Fruit fly (Drosophila melanogaster) whole organism, embryonic: ENCODE results near the gene Nadsyn.

ENCODE experiments used
- Ada2b ChIP-seq: fragments of 200-800 bp; sonication (Bioruptor generic); IDR thresholded peaks from 2 replicates; pipeline ENCODE4 v1.3.6; 2022; ENCODE audit warnings: missing biosample characterization, missing genetic modification characterization
- Aef1 ChIP-seq: fragments of 200-800 bp; sonication (Bioruptor generic); IDR thresholded peaks from 3 replicates; pipeline ENCODE4 v1.3.6; 2022; ENCODE audit warnings: missing biosample characterization, missing genetic modification characterization
- Asciz ChIP-seq: fragments of 200-800 bp; sonication (Bioruptor generic); optimal IDR thresholded peaks from 2 replicates; lab custom pipeline; 2017; ENCODE audit warnings: missing biosample characterization, mild to moderate bottlenecking, missing genetic modification characterization, missing genetic modification reagents
- Awh ChIP-seq: fragments of 200-800 bp; sonication (Bioruptor generic); IDR thresholded peaks from 2 replicates; pipeline ENCODE4, ENCODE4 v1.3.6; 2022; ENCODE audit warnings: missing biosample characterization, missing genetic modification characterization
- Blimp-1 ChIP-seq: fragments of 200-800 bp; sonication (Bioruptor generic); optimal IDR thresholded peaks from 3 replicates; lab custom pipeline; 2018; ENCODE audit warnings: missing biosample characterization, missing genetic modification characterization, mild to moderate bottlenecking, moderate library complexity, missing genetic modification reagents
- CG10209 ChIP-seq: fragments of 200-800 bp; sonication (Bioruptor generic); optimal IDR thresholded peaks from 3 replicates; lab custom pipeline; 2017; ENCODE audit warnings: missing biosample characterization, mild to moderate bottlenecking, missing genetic modification characterization, missing genetic modification reagents
- CG10462 ChIP-seq: fragments of 200-800 bp; sonication (Bioruptor generic); optimal IDR thresholded peaks from 2 replicates; lab custom pipeline; 2016; ENCODE audit warnings: missing biosample characterization, missing genetic modification characterization
- CG10543 ChIP-seq: fragments of 200-800 bp; sonication (Bioruptor generic); optimal IDR thresholded peaks from 3 replicates; lab custom pipeline; 2017; ENCODE audit warnings: missing biosample characterization, mild to moderate bottlenecking, missing genetic modification characterization, moderate library complexity
- CG13123 ChIP-seq: fragments of 200-800 bp; sonication (Bioruptor generic); optimal IDR thresholded peaks from 2 replicates; lab custom pipeline; 2016; ENCODE audit warnings: missing biosample characterization, missing genetic modification characterization
- CG13424 ChIP-seq: fragments of 200-800 bp; sonication (Bioruptor generic); optimal IDR thresholded peaks from 2 replicates; lab custom pipeline; 2019; ENCODE audit warnings: missing biosample characterization, mild to moderate bottlenecking, missing genetic modification characterization, moderate library complexity
- CG15514 ChIP-seq: fragments of 200-800 bp; sonication (Bioruptor generic); optimal IDR thresholded peaks from 3 replicates; lab custom pipeline; 2017; ENCODE audit warnings: missing biosample characterization, missing genetic modification characterization, mild to moderate bottlenecking, moderate library complexity, missing genetic modification reagents
- CG1602 ChIP-seq: fragments of 200-800 bp; sonication (Bioruptor generic); optimal IDR thresholded peaks from 3 replicates; lab custom pipeline; 2016; ENCODE audit warnings: missing biosample characterization, missing genetic modification characterization
- CG16779 ChIP-seq: fragments of 200-800 bp; sonication (Bioruptor generic); IDR thresholded peaks from 2 replicates; pipeline ENCODE4 v1.3.6; 2022; ENCODE audit warnings: missing biosample characterization, missing genetic modification characterization
- CG16815 ChIP-seq: fragments of 200-800 bp; sonication (Bioruptor generic); optimal IDR thresholded peaks from 3 replicates; lab custom pipeline; 2017; ENCODE audit warnings: missing biosample characterization, mild to moderate bottlenecking, missing genetic modification characterization
- CG17186 ChIP-seq: fragments of 200-800 bp; sonication (Bioruptor generic); optimal IDR thresholded peaks from 3 replicates; lab custom pipeline; 2017; ENCODE audit warnings: missing biosample characterization, missing genetic modification reagents, missing genetic modification characterization
- CG3163 ChIP-seq: fragments of 200-800 bp; sonication (Bioruptor generic); optimal IDR thresholded peaks from 3 replicates; lab custom pipeline; 2016; ENCODE audit warnings: missing biosample characterization, missing genetic modification characterization
- CG32772 ChIP-seq: fragments of 200-800 bp; sonication (Bioruptor generic); IDR thresholded peaks from 2 replicates; pipeline ENCODE4 v1.3.6; 2022; ENCODE audit warnings: missing biosample characterization, missing genetic modification characterization
- CG34376 ChIP-seq: fragments of 200-800 bp; sonication (Bioruptor generic); optimal IDR thresholded peaks from 2 replicates; lab custom pipeline; 2018; ENCODE audit warnings: missing biosample characterization, mild to moderate bottlenecking, missing genetic modification characterization
- CG42726 ChIP-seq: fragments of 200-800 bp; sonication (Bioruptor generic); IDR thresholded peaks from 2 replicates; pipeline ENCODE4 v1.3.6; 2022; ENCODE audit warnings: missing biosample characterization, missing genetic modification characterization; ENCODE audit not compliant: partially characterized antibody
- CG4730 ChIP-seq: fragments of 200-800 bp; sonication (Bioruptor generic); IDR thresholded peaks from 2 replicates; pipeline ENCODE4 v1.3.6; 2022; ENCODE audit warnings: missing biosample characterization, missing genetic modification characterization
- CG4820 ChIP-seq: fragments of 200-800 bp; sonication (Bioruptor generic); optimal IDR thresholded peaks from 3 replicates; lab custom pipeline; 2016; ENCODE audit warnings: missing biosample characterization, missing genetic modification characterization
- CG6654 ChIP-seq: fragments of 200-800 bp; sonication (Bioruptor generic); optimal IDR thresholded peaks from 2 replicates; lab custom pipeline; 2017; ENCODE audit warnings: missing biosample characterization, mild to moderate bottlenecking, missing genetic modification characterization
- CG7963 ChIP-seq: fragments of 200-800 bp; sonication (Bioruptor generic); IDR thresholded peaks from 3 replicates; pipeline ENCODE4 v1.3.6; 2022; ENCODE audit warnings: missing biosample characterization, missing genetic modification characterization; ENCODE audit not compliant: partially characterized antibody
- CG8281 ChIP-seq: fragments of 200-800 bp; sonication (Bioruptor generic); optimal IDR thresholded peaks from 2 replicates; lab custom pipeline; 2018; ENCODE audit warnings: missing biosample characterization, mild to moderate bottlenecking, missing genetic modification characterization, moderate library complexity
- CG9817 ChIP-seq: fragments of 200-800 bp; sonication (Bioruptor generic); optimal IDR thresholded peaks from 2 replicates; lab custom pipeline; 2018; ENCODE audit warnings: missing biosample characterization, mild to moderate bottlenecking, missing genetic modification characterization, moderate library complexity
- CrebB ChIP-seq: fragments of 200-800 bp; sonication (Bioruptor generic); optimal IDR thresholded peaks from 3 replicates; lab custom pipeline; 2018; ENCODE audit warnings: missing biosample characterization, mild to moderate bottlenecking, missing genetic modification characterization
- D ChIP-seq, 2 experiments: fragments of 200-800 bp in 1 of 2; fragments of >200 bp in 1 of 2; sonication (Bioruptor generic) in 1 of 2; optimal IDR thresholded peaks; 2 replicates in 1 of 2; 3 replicates in 1 of 2; lab custom pipeline; 2017; ENCODE audit warnings: mild to moderate bottlenecking in 1 of 2, missing biosample characterization in 1 of 2, missing genetic modification characterization in 1 of 2, missing genetic modification reagents in 1 of 2
- Drgx ChIP-seq: fragments of 200-800 bp; sonication (Bioruptor generic); IDR thresholded peaks from 2 replicates; pipeline ENCODE4 v1.3.6; 2022; ENCODE audit warnings: missing biosample characterization, missing genetic modification characterization
- Hmx ChIP-seq: fragments of 200-800 bp; sonication (Bioruptor generic); optimal IDR thresholded peaks from 2 replicates; lab custom pipeline; 2016; ENCODE audit warnings: missing biosample characterization, missing genetic modification characterization
- NFAT ChIP-seq: fragments of 200-800 bp; sonication (Bioruptor generic); IDR thresholded peaks from 2 replicates; pipeline ENCODE4 v1.3.6; 2022; ENCODE audit warnings: missing biosample characterization, missing genetic modification characterization
- NK7.1 ChIP-seq: fragments of 200-800 bp; sonication (Bioruptor generic); optimal IDR thresholded peaks from 3 replicates; lab custom pipeline; 2016; ENCODE audit warnings: missing biosample characterization, missing genetic modification characterization
- Pdp1 ChIP-seq, 2 experiments: fragments of 200-800 bp; sonication (Bioruptor generic); optimal IDR thresholded peaks; 3 replicates each; lab custom pipeline; 2016; ENCODE audit warnings: missing biosample characterization in 2 of 2, missing genetic modification characterization in 2 of 2, mild to moderate bottlenecking in 1 of 2, moderate library complexity in 1 of 2
- TFAM ChIP-seq: fragments of 200-800 bp; sonication (Bioruptor generic); optimal IDR thresholded peaks from 2 replicates; lab custom pipeline; 2017; ENCODE audit warnings: missing biosample characterization, missing genetic modification characterization, inconsistent platforms
- Xrp1 ChIP-seq: fragments of 200-800 bp; sonication (Bioruptor generic); IDR thresholded peaks from 2 replicates; pipeline ENCODE4 v1.3.6; 2022; ENCODE audit warnings: missing biosample characterization, missing genetic modification characterization
- ase ChIP-seq: fragments of 200-800 bp; sonication (Bioruptor generic); IDR thresholded peaks from 3 replicates; pipeline ENCODE4 v1.3.6; 2022; ENCODE audit warnings: missing biosample characterization, missing genetic modification characterization
- bowl ChIP-seq: fragments of 200-800 bp; sonication (Bioruptor generic); IDR thresholded peaks from 2 replicates; pipeline ENCODE4 v1.3.6; 2022; ENCODE audit warnings: missing biosample characterization, missing genetic modification characterization
- btn ChIP-seq: fragments of 200-800 bp; sonication (Bioruptor generic); optimal IDR thresholded peaks from 2 replicates; lab custom pipeline; 2016; ENCODE audit warnings: missing biosample characterization, missing genetic modification characterization
- caup ChIP-seq: fragments of 200-800 bp; sonication (Bioruptor generic); optimal IDR thresholded peaks from 3 replicates; lab custom pipeline; 2017; ENCODE audit warnings: missing biosample characterization, mild to moderate bottlenecking, missing genetic modification characterization, moderate library complexity; ENCODE audit not compliant: severe bottlenecking
- disco-r ChIP-seq: fragments of 200-800 bp; sonication (Bioruptor generic); optimal IDR thresholded peaks from 2 replicates; lab custom pipeline; 2016; ENCODE audit warnings: missing biosample characterization, missing genetic modification characterization
- ems ChIP-seq: fragments of 200-800 bp; sonication (Bioruptor generic); optimal IDR thresholded peaks from 3 replicates; lab custom pipeline; 2016; ENCODE audit warnings: missing biosample characterization, missing genetic modification characterization
- ewg ChIP-seq: fragments of 200-800 bp; sonication (Bioruptor generic); optimal IDR thresholded peaks from 3 replicates; lab custom pipeline; 2017; ENCODE audit warnings: mild to moderate bottlenecking, missing biosample characterization, missing genetic modification reagents, missing genetic modification characterization
- grau ChIP-seq: fragments of 200-800 bp; optimal IDR thresholded peaks from 3 replicates; lab custom pipeline; 2019; ENCODE audit warnings: missing biosample characterization, mild to moderate bottlenecking, missing genetic modification characterization, moderate library complexity
- otp ChIP-seq: fragments of 200-800 bp; sonication (Bioruptor generic); IDR thresholded peaks from 3 replicates; pipeline ENCODE4, ENCODE4 v1.3.6; 2022; ENCODE audit warnings: missing biosample characterization, missing genetic modification characterization
- prd ChIP-seq, 3 experiments: fragments of >200 bp in 2 of 3; fragments of 200-800 bp in 1 of 3; sonication (Bioruptor generic) in 1 of 3; optimal IDR thresholded peaks in 2 of 3; IDR thresholded peaks in 1 of 3; 2 replicates in 2 of 3; 3 replicates in 1 of 3; pipeline versions ENCODE4 v1.3.6 to Lab custom; 2017 to 2022; ENCODE audit warnings: missing biosample characterization in 1 of 3, missing genetic modification characterization in 1 of 3
- row ChIP-seq: fragments of 200-800 bp; sonication (Bioruptor generic); IDR thresholded peaks from 3 replicates; pipeline ENCODE4 v1.3.6; 2022; ENCODE audit warnings: missing biosample characterization, missing genetic modification characterization
- so ChIP-seq: fragments of 200-800 bp; sonication (Bioruptor generic); IDR thresholded peaks from 3 replicates; pipeline ENCODE4 v1.3.6; 2022; ENCODE audit warnings: missing biosample characterization, missing genetic modification characterization
- tap ChIP-seq: fragments of 200-800 bp; optimal IDR thresholded peaks from 3 replicates; lab custom pipeline; 2019; ENCODE audit warnings: missing biosample characterization, mild to moderate bottlenecking, missing genetic modification characterization, moderate library complexity
- vfl ChIP-seq: fragments of 200-800 bp; sonication (Bioruptor generic); optimal IDR thresholded peaks from 2 replicates; lab custom pipeline; 2016; ENCODE audit warnings: missing biosample characterization, missing genetic modification characterization
- yki ChIP-seq: fragments of >200 bp; optimal IDR thresholded peaks from 3 replicates; lab custom pipeline; 2018

The Nadsyn gene

dm6 chrX:13740062-13740461 lies 22.0 kb upstream of the Nadsyn start (continued):
- no peak for TF ChIP-seq Hmx (GFP tag; lab: Kevin White, UChicago)
- TF ChIP-seq CG16815, result peak; percentile 66
- TF ChIP-seq CG16779, result peak; percentile 85
- TF ChIP-seq otp (GFP tag; lab: Robert Waterston, UW), result peak; percentile 75; the same call in 2 of the 3 replicates
- TF ChIP-seq CG34376, result peak; percentile 58
- TF ChIP-seq Pdp1 (GFP tag; optimal IDR thresholded peaks at IDR 0.05; lab: Kevin White, UChicago), result peak; percentile 50 to 83
- TF ChIP-seq CG17186 (GFP tag; lab: Kevin White, UChicago), result peak; percentile 34
- TF ChIP-seq prd (optimal IDR thresholded peaks at IDR 0.05; lab: Kevin White, UChicago), result no peak
- peak; percentile 88 for TF ChIP-seq prd (GFP tag; IDR thresholded peaks at IDR 0.05; lab: Robert Waterston, UW)
- TF ChIP-seq CG1602 (GFP tag; lab: Kevin White, UChicago), result peak; percentile 58
- peak; percentile 78 for TF ChIP-seq CG32772 (GFP tag; lab: Robert Waterston, UW)
- TF ChIP-seq CG10462, result no peak
- TF ChIP-seq ewg, result peak; percentile 59
- peak; percentile 55 for TF ChIP-seq CG4820
- TF ChIP-seq CrebB (tag; lab: Kevin White, UChicago), result peak; percentile 62
- peak; percentile 11 for TF ChIP-seq CG6654
- peak; percentile 80 for TF ChIP-seq CG4730 (GFP tag; lab: Robert Waterston, UW)
- no peak for TF ChIP-seq TFAM (GFP tag; lab: Kevin White, UChicago)
- no peak for TF ChIP-seq CG3163 (GFP tag; lab: Kevin White, UChicago)
- peak; percentile 70 for TF ChIP-seq CG10209
- TF ChIP-seq CG10543 (GFP tag; lab: Kevin White, UChicago), result peak; percentile 83
- peak; percentile 65; the same call in 2 of the 3 replicates for TF ChIP-seq ase (GFP tag; lab: Robert Waterston, UW)
- TF ChIP-seq so, result peak; percentile 62; the same call in 1 of the 3 replicates
- TF ChIP-seq D (optimal IDR thresholded peaks at IDR 0.05; lab: Kevin White, UChicago), result no peak
- peak; percentile 45 for TF ChIP-seq D (GFP tag; optimal IDR thresholded peaks at IDR 0.05; lab: Kevin White, UChicago)
- TF ChIP-seq yki (lab: Kevin White, UChicago), result no peak
- TF ChIP-seq disco-r (GFP tag; lab: Kevin White, UChicago), result no peak
- peak; percentile 85 for TF ChIP-seq CG13424
- TF ChIP-seq CG42726, result no peak
- peak; percentile 80 for TF ChIP-seq caup (GFP tag; lab: Kevin White, UChicago)
- peak; percentile 42 for TF ChIP-seq ems (GFP tag; lab: Kevin White, UChicago)
- peak; percentile 64 for TF ChIP-seq Blimp-1 (GFP tag; lab: Kevin White, UChicago)
- TF ChIP-seq vfl, result peak; percentile 37
- TF ChIP-seq Asciz (GFP tag; lab: Kevin White, UChicago), result peak; percentile 8
- peak; percentile 38 for TF ChIP-seq NK7.1 (GFP tag; lab: Kevin White, UChicago)
- peak; percentile 91 for TF ChIP-seq row (GFP tag; lab: Robert Waterston, UW)
- TF ChIP-seq btn (GFP tag; lab: Kevin White, UChicago), result no peak
- TF ChIP-seq CG8281 (tag; lab: Kevin White, UChicago), result peak; percentile 16
- TF ChIP-seq tap (tag; lab: Kevin White, UChicago), result peak; percentile 67
- peak; percentile 93 for TF ChIP-seq NFAT (GFP tag; lab: Robert Waterston, UW)
- TF ChIP-seq CG15514 (GFP tag; lab: Kevin White, UChicago), result peak; percentile 74
- peak; percentile 73 for TF ChIP-seq grau (tag; lab: Kevin White, UChicago)
- peak; percentile 62 for TF ChIP-seq Aef1 (GFP tag; lab: Robert Waterston, UW)
- no peak for TF ChIP-seq CG7963 (GFP tag; lab: Robert Waterston, UW)
- peak; percentile 46; the same call in 1 of the 2 replicates for TF ChIP-seq Awh
- TF ChIP-seq CG9817 (tag; lab: Kevin White, UChicago), result peak; percentile 84
- TF ChIP-seq Xrp1, result peak; percentile 86
- peak; percentile 21 for TF ChIP-seq CG13123
- peak; percentile 92 for TF ChIP-seq Drgx (GFP tag; lab: Robert Waterston, UW)
- peak; percentile 74 for TF ChIP-seq bowl (GFP tag; lab: Robert Waterston, UW)
- TF ChIP-seq Ada2b (GFP tag; lab: Robert Waterston, UW), result peak; percentile 85
